Worm (Caenorhabditis elegans) whole organism, midembryonic: ENCODE measurements around the gene dpff-1.

Source experiments
- T22C8.4 ChIP-seq: fragments of 200-800 bp; sonication (Bioruptor generic); IDR thresholded peaks from 2 replicates; pipeline ENCODE4 v1.3.6; 2022; ENCODE audit warnings: missing genetic modification characterization, missing compliant biosample characterization
- cog-1 ChIP-seq: sonication (generic microtip); optimal IDR thresholded peaks from 2 replicates; lab custom pipeline; 2016; ENCODE audit warnings: missing genetic modification characterization, missing compliant biosample characterization
- flt-1 ChIP-seq: fragments of 200-800 bp; sonication (Bioruptor generic); IDR thresholded peaks from 2 replicates; pipeline ENCODE4 v1.3.6; 2022; ENCODE audit warnings: missing genetic modification characterization, missing compliant biosample characterization
- klf-2 ChIP-seq: fragments of 200-800 bp; sonication (Bioruptor generic); conservative IDR thresholded peaks from 2 replicates; pipeline ENCODE4 v1.3.6; 2022; ENCODE audit warnings: missing genetic modification reagents, missing genetic modification characterization, missing compliant biosample characterization
- med-1 ChIP-seq: sonication (generic microtip); optimal IDR thresholded peaks from 2 replicates; lab custom pipeline; 2017; ENCODE audit warnings: missing genetic modification characterization, mild to moderate bottlenecking, missing compliant biosample characterization, antibody characterized with exemption, missing genetic modification reagents; ENCODE audit not compliant: insufficient read depth
- ref-1 ChIP-seq: fragments of 200-800 bp; sonication (Bioruptor generic); conservative IDR thresholded peaks from 2 replicates; pipeline ENCODE4 v1.3.6; 2022; ENCODE audit warnings: missing genetic modification reagents, missing genetic modification characterization, missing compliant biosample characterization
- tab-1 ChIP-seq: fragments of 200-800 bp; sonication (Bioruptor generic); IDR thresholded peaks from 2 replicates; pipeline ENCODE4 v1.3.6; 2022; ENCODE audit warnings: missing genetic modification characterization, missing compliant biosample characterization
- ztf-23 ChIP-seq: fragments of 200-800 bp; sonication (Bioruptor generic); IDR thresholded peaks from 2 replicates; pipeline ENCODE4 v1.3.6; 2022; ENCODE audit warnings: missing genetic modification reagents, missing genetic modification characterization, missing compliant biosample characterization
- ztf-29 ChIP-seq: fragments of 200-800 bp; sonication (Bioruptor generic); IDR thresholded peaks from 2 replicates; pipeline ENCODE4 v1.3.6; 2022; ENCODE audit warnings: missing genetic modification reagents, missing genetic modification characterization, missing compliant biosample characterization

The dpff-1 gene

DNA sequence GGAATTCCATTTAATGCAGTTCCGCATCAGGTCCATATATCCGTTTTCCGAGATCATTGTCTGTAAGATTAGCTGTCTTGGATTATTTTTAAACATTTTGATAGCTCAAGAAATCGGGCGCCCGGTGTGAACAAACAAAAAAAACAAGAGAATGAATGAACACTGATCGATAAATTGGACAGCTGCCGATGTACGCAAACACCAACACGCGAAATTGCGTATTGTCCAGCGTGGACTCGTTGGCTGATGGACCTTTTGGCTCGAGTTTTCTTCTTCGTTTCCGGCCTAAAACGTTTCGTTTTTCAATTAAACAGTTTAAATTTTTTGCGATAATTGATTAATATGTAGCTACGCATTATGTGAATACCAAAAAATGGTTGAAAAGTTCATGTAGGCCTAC is at the start of gene dpff-1:
Gene dpff-1, minus strand, starts transcription at position 288 of the 400 bp plus-strand sequence.
- TF ChIP-seq T22C8.4: peak; percentile 80
- no peak for TF ChIP-seq tab-1 (GFP tag; lab: Robert Waterston, UW)

DNA sequence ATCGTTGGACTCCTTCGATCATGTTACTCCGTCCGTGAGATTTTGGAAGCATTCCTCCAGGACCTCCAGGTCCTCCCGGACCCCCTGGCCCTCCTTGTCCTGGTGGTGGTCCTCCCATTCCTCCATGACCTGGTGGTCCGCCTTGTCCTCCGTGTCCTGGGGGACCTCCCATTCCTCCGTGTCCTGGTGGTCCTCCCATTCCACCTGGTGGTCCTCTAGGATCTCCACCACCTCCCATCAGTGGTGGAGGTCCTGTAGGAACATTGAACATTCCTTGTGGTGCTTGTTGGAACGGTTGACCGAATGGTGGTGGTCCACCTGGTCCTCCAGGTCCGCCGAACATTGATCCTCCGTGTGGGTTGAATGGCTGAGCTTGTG is 47.8 kb upstream of the dpff-1 start:
- TF ChIP-seq flt-1 (no peak), ztf-29 (GFP tag; lab: Robert Waterston, UW) (no peak), T22C8.4 (no peak), klf-2 (GFP tag; lab: Robert Waterston, UW) (no peak), ref-1 (GFP tag; lab: Robert Waterston, UW) (no peak), tab-1 (GFP tag; lab: Robert Waterston, UW) (0 out of 2 replicates have a peak, but pooled peaks have one; percentile 56), ztf-23 (GFP tag; lab: Robert Waterston, UW) (no peak)

DNA sequence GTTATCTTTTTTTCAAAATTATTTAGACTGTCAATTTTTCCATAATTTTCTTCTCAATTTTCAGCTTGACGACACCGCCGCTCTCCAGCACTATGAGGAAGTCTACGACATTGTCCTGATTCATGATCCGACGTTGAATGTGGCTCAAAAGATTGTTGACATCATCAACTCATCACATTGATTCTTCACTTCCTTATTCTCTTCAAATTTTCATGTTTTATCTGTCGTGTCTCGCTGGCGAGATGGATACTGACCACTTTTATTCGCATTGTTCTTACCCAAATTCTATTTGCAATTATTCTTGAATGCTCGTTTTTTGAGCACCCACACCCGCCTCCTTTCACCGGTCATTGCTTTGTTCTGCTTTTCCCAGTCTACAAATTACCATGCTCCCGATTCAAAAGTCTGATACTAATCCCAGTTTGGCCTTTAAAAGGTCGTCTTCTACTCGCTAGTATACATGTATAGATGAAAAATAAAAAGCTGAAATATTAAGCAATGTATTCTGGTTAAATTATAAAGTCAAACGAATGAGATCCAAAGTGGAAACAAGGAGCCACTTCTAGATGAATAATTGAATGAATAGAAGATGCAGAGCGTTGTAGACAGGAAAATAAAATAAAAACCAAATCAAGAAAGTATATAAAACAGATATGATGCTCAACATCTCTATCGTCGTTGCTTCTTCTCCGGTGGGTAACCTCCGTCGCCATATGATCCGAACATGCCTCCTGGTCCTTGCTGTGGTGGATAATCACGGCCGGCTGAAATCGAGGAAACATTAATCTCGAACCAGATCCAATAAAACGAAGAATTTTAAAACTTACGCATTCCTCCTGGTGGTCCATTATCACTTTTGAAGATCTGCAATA is 47.1 kb upstream of the dpff-1 start:
- TF ChIP-seq tab-1 (GFP tag; lab: Robert Waterston, UW): no peak
- no peak for TF ChIP-seq klf-2 (GFP tag; lab: Robert Waterston, UW)
- TF ChIP-seq ref-1 (GFP tag; lab: Robert Waterston, UW): no peak
- no peak for TF ChIP-seq med-1 (GFP tag; lab: Kevin White, UChicago)
- no peak for TF ChIP-seq cog-1 (tag; lab: Kevin White, UChicago)
- no peak for TF ChIP-seq flt-1
- TF ChIP-seq ztf-29 (GFP tag; lab: Robert Waterston, UW): no peak
- no peak for TF ChIP-seq ztf-23 (GFP tag; lab: Robert Waterston, UW)
- TF ChIP-seq T22C8.4: no peak

DNA sequence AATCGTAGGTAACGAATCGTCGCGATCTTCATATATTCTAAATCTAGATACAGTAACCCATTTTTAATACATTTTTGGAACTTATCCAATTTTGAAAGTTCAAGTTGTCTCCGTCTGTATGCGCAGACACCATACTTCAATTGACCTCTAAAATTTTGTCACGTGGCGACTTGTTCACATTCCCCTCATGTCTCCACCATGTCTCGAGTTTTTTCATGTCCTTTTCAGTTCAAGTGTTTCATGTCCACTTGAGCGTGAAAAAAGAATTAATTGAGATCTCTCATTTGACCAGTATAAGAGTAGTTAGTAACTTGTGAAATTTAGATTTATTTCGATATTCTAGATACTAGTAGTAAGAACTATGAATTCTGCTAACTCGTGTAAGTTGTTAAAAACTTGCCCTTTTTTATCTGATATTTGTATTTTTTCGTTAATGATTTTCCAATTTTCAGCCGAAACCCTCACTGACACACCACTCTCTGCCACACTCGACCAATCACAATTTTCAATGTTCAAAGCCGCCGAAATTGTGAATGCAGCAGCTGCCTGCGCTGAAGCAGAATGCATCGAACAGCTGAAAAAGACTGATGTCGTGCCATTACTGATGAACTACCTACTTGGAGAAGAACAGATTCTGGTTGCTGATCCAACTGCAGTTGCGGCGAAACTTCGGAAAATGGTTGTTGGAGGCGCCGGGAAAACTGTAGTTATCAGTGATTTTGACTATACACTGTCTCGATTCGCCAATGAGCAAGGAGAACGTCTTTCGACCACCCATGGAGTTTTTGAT is 45.6 kb upstream of the dpff-1 start:
- TF ChIP-seq cog-1 (tag; lab: Kevin White, UChicago) (no peak), flt-1 (no peak), ztf-23 (GFP tag; lab: Robert Waterston, UW) (no peak), tab-1 (GFP tag; lab: Robert Waterston, UW) (no peak), med-1 (GFP tag; lab: Kevin White, UChicago) (no peak), ref-1 (GFP tag; lab: Robert Waterston, UW) (no peak), ztf-29 (GFP tag; lab: Robert Waterston, UW) (no peak), klf-2 (GFP tag; lab: Robert Waterston, UW) (no peak), T22C8.4 (no peak)

DNA sequence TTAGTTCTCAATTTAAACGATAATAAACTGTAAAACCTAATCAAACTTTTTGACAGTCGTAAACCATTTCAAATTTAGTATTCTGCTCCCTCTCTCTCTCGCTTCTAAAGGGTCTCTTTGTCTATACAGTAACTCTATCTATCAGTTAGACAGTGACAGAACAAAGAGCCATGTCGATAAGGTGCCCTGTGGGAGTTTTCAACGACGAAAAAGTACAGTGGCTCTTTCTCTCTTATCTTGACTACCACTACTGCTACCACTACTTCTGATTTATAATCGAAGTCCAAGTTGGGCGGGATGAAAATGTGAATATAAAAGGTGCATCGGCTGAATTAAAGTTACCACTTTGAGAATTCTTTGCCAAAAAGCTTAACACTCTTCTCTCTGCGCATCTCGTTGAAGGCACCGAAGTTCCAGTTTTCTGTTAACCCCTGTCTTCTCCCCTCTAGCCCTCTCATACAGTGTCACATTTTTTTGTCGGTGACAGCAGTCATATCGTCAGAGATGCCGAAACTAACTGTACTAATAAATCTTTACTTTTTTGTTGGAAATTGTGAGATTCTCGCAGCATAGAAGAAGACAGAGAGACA is 44.7 kb upstream of the dpff-1 start:
- TF ChIP-seq T22C8.4: no peak
- TF ChIP-seq tab-1 (GFP tag; lab: Robert Waterston, UW): no peak
- no peak for TF ChIP-seq klf-2 (GFP tag; lab: Robert Waterston, UW)
- TF ChIP-seq cog-1 (tag; lab: Kevin White, UChicago): no peak
- TF ChIP-seq flt-1: no peak
- no peak for TF ChIP-seq ref-1 (GFP tag; lab: Robert Waterston, UW)
- no peak for TF ChIP-seq med-1 (GFP tag; lab: Kevin White, UChicago)
- TF ChIP-seq ztf-29 (GFP tag; lab: Robert Waterston, UW): no peak
- TF ChIP-seq ztf-23 (GFP tag; lab: Robert Waterston, UW): no peak

DNA sequence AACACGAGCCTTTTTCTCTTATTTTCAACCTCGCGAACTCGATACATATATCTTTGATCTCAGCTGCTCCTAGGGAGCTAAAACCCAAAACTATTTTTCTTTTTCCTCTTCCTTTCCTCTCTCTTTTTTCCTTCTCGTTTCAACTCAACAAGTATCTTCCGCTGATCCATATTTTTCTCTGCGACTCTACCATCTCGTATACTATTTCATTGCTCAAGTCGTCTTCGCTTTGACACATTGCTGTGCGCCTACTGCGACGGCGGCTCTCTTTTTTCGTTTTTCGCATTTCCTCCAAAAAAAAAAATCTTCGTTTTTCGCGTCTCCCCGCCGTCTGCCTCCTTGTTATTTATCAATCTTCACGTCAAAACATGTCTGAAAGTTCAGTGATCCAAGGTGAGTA is 43.7 kb upstream of the dpff-1 start:
- TF ChIP-seq med-1 (GFP tag; lab: Kevin White, UChicago) (no peak), ref-1 (GFP tag; lab: Robert Waterston, UW) (no peak), flt-1 (no peak), T22C8.4 (no peak), ztf-29 (GFP tag; lab: Robert Waterston, UW) (no peak), ztf-23 (GFP tag; lab: Robert Waterston, UW) (no peak), klf-2 (GFP tag; lab: Robert Waterston, UW) (no peak), cog-1 (tag; lab: Kevin White, UChicago) (no peak)

DNA sequence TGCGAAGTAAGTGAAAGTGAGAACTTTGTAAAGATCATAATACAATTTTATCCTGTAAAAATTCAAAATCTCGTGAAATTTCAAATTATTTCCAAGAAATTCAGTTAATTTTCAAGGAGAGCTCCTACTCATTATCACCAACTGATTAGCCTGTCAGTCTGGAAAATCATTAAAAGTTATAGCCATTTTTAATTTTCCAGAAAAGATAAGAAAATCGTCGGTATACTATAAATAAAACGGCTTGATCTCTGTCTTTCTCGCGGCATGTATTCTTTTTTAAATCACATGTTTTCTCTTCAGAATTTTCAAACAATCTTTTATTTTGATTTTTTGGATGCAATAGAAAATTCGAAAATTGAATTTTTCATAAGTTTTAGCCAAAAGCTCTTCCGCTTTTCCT is 42.8 kb upstream of the dpff-1 start:
- TF ChIP-seq T22C8.4 (no peak), med-1 (GFP tag; lab: Kevin White, UChicago) (no peak), cog-1 (tag; lab: Kevin White, UChicago) (no peak), ztf-23 (GFP tag; lab: Robert Waterston, UW) (no peak), tab-1 (GFP tag; lab: Robert Waterston, UW) (no peak), klf-2 (GFP tag; lab: Robert Waterston, UW) (no peak), ztf-29 (GFP tag; lab: Robert Waterston, UW) (no peak), flt-1 (no peak), ref-1 (GFP tag; lab: Robert Waterston, UW) (no peak)

DNA sequence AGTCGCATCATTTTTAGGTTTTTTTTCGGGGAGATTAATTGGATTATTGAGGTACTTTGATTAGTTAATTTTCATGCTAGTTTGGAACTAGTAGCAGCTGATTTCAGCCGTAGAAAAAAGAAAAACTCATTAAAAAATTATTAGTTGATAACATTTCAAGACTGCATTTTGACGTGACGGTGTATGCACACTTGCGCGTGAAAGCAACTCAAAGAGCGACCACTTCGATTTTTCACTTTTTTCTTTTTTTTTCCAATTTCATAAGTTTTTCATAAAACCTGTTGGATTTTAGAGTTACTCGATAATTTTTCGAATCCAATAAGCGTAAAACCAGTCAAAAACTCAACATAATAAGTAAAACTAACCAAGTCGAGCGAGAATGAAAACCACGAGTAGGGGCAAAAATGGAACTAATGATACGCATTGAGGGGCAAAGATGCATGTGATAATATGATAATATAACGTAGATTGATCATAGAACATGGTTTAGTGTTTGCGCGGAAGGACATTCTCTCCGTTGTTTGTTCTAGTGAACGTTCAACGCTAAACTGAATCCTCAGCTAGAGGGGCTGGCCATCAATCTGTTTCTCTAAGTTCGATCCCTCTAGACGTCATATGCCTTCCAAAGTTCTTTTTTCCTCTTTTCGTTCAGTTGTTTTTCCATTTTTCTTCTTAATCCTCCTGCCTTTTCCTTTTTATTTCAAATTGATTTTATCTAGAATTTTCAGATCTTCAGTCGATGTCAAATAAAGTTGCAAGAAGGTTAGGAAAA is 42.2 kb upstream of the dpff-1 start, which contains the start of the genes F25B5.6 and F25B5.3:
Gene F25B5.6, minus strand, starts transcription at position 572 of the 772 bp plus-strand sequence.
Gene F25B5.3, plus strand, starts transcription at position 722 of the 772 bp plus-strand sequence.
- TF ChIP-seq ztf-23 (GFP tag; lab: Robert Waterston, UW): no peak
- TF ChIP-seq ref-1 (GFP tag; lab: Robert Waterston, UW): no peak
- no peak for TF ChIP-seq ztf-29 (GFP tag; lab: Robert Waterston, UW)
- no peak for TF ChIP-seq tab-1 (GFP tag; lab: Robert Waterston, UW)
